Worm (Caenorhabditis elegans): ENCODE data around the gene cubn-1.

Gene cubn-1

DNA sequence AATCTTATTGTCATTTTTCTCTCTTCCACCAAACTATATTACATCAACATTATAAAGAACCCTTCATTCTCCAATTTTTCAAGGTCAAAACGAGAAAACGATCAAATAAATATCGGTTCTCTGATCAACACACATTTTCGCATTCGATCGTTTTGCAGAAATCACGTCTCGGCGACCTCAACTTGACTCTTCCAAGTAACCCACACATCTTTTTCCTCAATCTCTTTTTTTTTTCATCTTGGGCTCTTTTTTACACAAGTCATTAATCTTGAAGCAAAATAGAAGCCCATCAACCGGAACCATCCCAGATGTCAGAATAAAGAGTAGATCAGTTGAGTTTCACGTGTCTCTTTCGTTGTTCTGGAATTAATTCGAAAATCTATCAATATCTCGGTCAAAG lies 25.1 kb downstream of the cubn-1 start:
- TF ChIP-seq flt-1 (GFP tag; IDR thresholded peaks at IDR 0.05) (no peak), hnd-1 (tag; optimal IDR thresholded peaks at IDR 0.05) (no peak), hmbx-1 (tag; optimal IDR thresholded peaks at IDR 0.05) (no peak), sea-1 (GFP tag; conservative IDR thresholded peaks at IDR 0.05) (no peak)

DNA sequence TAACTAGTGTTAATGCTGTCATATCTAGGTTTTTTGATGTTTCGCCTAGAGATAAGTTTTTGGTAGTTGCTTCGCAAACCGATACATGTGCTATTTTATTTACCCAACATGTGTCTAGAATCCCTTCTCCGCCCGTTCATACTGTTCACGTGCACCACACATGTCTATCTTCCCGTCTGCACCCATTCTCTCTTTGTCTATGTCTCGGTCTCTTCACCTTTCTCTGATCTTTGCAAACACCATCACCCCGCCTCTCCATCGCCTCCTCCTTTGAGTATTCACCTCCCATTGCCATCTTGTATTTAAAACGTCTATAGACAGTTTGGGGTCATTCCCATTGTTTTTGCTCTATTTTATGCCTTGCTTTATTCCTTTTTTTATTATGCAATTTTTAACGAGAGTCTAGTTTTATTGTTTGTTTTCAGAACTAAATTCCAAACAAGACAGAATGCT lies 26.1 kb downstream of the cubn-1 start, which contains the start of gene F56H9.2:
F56H9.2 (plus strand) TSS at position 426 of the 453 bp plus-strand sequence.
- TF ChIP-seq F13C5.2 (tag; optimal IDR thresholded peaks at IDR 0.05) (no peak), pes-1 (GFP tag; IDR thresholded peaks at IDR 0.05) (no peak), hnd-1 (tag; optimal IDR thresholded peaks at IDR 0.05) (no peak), ets-7 (tag; optimal IDR thresholded peaks at IDR 0.05) (no peak), flt-1 (GFP tag; IDR thresholded peaks at IDR 0.05) (no peak), B0310.2 (tag; optimal IDR thresholded peaks at IDR 0.05) (no peak), hmg-4 (GFP tag; optimal IDR thresholded peaks at IDR 0.05) (no peak), hmbx-1 (tag; optimal IDR thresholded peaks at IDR 0.05) (no peak), tra-4 (tag; optimal IDR thresholded peaks at IDR 0.05) (no peak), ceh-13 (GFP tag; optimal IDR thresholded peaks at IDR 0.05) (no peak), tbx-11 (GFP tag; IDR thresholded peaks at IDR 0.05) (no peak), ama-1 (optimal IDR thresholded peaks at IDR 0.05) (no peak), scrt-1 (GFP tag; IDR thresholded peaks at IDR 0.05) (no peak), aly-1 (tag; optimal IDR thresholded peaks at IDR 0.05) (no peak), tbx-37 (GFP tag; conservative IDR thresholded peaks at IDR 0.05) (no peak), sea-1 (GFP tag; conservative IDR thresholded peaks at IDR 0.05) (no peak), ceh-36 (tag; optimal IDR thresholded peaks at IDR 0.05) (no peak)

DNA sequence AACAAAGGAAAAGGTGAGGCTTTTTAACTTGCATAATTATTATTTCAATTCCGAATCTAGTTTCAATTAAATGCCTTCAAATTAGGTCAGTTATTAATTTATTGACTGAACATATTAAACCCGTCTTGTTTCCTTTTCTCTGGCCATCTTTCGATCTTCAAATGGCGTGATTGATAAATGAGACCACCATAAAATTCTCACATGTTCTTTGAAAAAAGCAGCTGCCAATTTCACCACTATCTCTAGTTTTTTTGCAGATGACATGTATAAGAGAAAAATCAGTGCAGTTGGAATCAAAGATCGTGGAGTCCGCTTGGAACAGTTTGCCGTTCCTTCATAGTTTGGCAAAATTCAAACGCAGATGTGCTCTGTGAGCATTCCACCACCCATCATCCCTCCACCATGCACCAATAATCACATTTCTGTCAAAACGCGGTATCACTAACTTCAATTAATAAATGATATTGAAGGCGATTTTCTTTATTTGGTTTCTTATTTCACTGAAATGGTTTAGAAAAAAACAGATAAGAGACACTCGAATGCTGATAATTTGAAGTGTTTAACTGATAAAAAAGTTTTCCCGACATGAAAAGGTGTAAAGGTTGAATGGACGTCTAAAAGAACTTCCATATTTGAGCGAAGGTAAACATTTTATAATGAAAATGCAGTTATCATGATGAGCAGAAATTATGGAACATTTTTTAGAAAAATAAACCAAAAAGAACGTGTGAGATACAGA lies 26.8 kb downstream of the cubn-1 start:
- TF ChIP-seq hmg-4 (GFP tag; optimal IDR thresholded peaks at IDR 0.05) (no peak), tra-4 (tag; optimal IDR thresholded peaks at IDR 0.05) (no peak), ceh-36 (tag; optimal IDR thresholded peaks at IDR 0.05) (no peak), tbx-37 (GFP tag; conservative IDR thresholded peaks at IDR 0.05) (no peak), tbx-11 (GFP tag; IDR thresholded peaks at IDR 0.05) (no peak), sea-1 (GFP tag; conservative IDR thresholded peaks at IDR 0.05) (no peak), aly-1 (tag; optimal IDR thresholded peaks at IDR 0.05) (no peak), B0310.2 (tag; optimal IDR thresholded peaks at IDR 0.05) (no peak), pes-1 (GFP tag; IDR thresholded peaks at IDR 0.05) (no peak), ama-1 (optimal IDR thresholded peaks at IDR 0.05) (no peak), scrt-1 (GFP tag; IDR thresholded peaks at IDR 0.05) (no peak)

DNA sequence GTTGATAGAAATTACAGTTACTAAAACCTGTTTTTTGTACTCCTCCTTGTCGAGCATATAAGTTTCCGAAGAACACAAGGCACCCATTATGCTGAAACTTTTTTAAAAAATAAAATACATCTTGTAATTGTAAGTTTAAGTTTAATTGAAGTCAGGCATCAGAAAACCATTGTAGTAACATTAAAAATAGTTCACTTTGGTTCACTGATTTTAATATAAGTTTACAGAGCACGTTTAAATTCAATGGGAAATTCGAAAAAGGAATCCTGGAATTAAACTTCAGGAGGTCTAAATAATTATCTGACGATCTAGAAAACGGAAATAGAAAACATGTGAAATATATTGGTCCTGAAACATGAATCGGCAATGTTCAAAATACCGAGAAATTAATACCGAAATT lies 29.3 kb downstream of the cubn-1 start, which contains the start of gene gpa-8:
gpa-8 (minus strand) TSS at position 101 of the 400 bp plus-strand sequence.
- no peak for TF ChIP-seq flt-1 (GFP tag; IDR thresholded peaks at IDR 0.05)
- TF ChIP-seq ama-1 (optimal IDR thresholded peaks at IDR 0.05): no peak
- no peak for TF ChIP-seq F13C5.2 (tag; optimal IDR thresholded peaks at IDR 0.05)
- no peak for TF ChIP-seq hmg-4 (GFP tag; optimal IDR thresholded peaks at IDR 0.05)
- TF ChIP-seq scrt-1 (GFP tag; IDR thresholded peaks at IDR 0.05): no peak
- TF ChIP-seq pes-1 (GFP tag; IDR thresholded peaks at IDR 0.05): no peak
- TF ChIP-seq tbx-11 (GFP tag; IDR thresholded peaks at IDR 0.05): no peak
- no peak for TF ChIP-seq sea-1 (GFP tag; conservative IDR thresholded peaks at IDR 0.05)
- TF ChIP-seq ceh-13 (GFP tag; optimal IDR thresholded peaks at IDR 0.05): no peak
- TF ChIP-seq tra-4 (tag; optimal IDR thresholded peaks at IDR 0.05): no peak
- TF ChIP-seq aly-1 (tag; optimal IDR thresholded peaks at IDR 0.05): no peak
- TF ChIP-seq hnd-1 (tag; optimal IDR thresholded peaks at IDR 0.05): no peak
- no peak for TF ChIP-seq B0310.2 (tag; optimal IDR thresholded peaks at IDR 0.05)
- no peak for TF ChIP-seq tbx-37 (GFP tag; conservative IDR thresholded peaks at IDR 0.05)
- no peak for TF ChIP-seq ceh-36 (tag; optimal IDR thresholded peaks at IDR 0.05)
- no peak for TF ChIP-seq ets-7 (tag; optimal IDR thresholded peaks at IDR 0.05)
- no peak for TF ChIP-seq hmbx-1 (tag; optimal IDR thresholded peaks at IDR 0.05)

DNA sequence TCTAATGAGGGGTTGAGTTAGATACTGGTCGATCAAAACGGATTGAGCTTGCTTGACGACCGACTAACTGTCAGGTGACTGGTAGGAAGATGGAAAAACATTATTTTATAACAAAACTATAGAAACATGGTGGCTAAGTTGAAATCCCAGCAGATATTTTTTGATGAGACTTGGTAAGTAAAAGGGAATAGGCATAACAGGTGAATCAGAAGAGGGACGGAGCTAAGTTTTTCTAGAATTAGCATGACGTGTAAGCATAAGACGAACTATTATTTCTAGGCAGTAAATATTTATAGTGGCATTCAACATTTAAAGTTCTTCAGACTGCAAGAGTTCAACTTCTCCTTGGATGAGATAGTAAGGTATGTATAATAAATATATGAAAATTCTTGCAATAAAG lies 33.4 kb downstream of the cubn-1 start, which contains the start of gene F56H9.8:
F56H9.8 (plus strand) TSS at position 301 of the 400 bp plus-strand sequence.
- TF ChIP-seq aly-1 (tag; optimal IDR thresholded peaks at IDR 0.05) (no peak), hmbx-1 (tag; optimal IDR thresholded peaks at IDR 0.05) (no peak), flt-1 (GFP tag; IDR thresholded peaks at IDR 0.05) (no peak)

DNA sequence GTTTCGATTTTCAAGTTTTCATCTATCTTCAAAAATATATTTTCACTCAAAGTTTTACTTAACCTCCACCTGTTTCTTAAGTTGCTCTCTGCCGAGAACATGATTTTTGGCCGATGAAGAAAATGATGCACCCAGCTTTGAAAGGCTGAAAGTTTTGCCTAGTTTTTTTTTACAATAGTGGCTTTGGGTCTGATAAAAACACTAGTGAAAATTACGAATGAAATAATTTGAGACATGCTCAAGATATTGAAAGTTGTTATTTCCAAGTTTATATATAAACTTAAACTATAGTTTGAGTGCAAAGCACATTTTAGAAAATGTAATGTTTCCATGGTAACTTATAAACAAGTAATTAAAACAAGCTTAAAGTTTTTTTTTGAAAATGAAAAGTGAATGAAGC lies 38.1 kb downstream of the cubn-1 start, which contains the start of gene gpa-9:
gpa-9 (minus strand) TSS at position 101 of the 400 bp plus-strand sequence.
- no peak for TF ChIP-seq tbx-37 (GFP tag; conservative IDR thresholded peaks at IDR 0.05)
- no peak for TF ChIP-seq ets-7 (tag; optimal IDR thresholded peaks at IDR 0.05)
- TF ChIP-seq tbx-11 (GFP tag; IDR thresholded peaks at IDR 0.05): no peak
- no peak for TF ChIP-seq hnd-1 (tag; optimal IDR thresholded peaks at IDR 0.05)
- no peak for TF ChIP-seq scrt-1 (GFP tag; IDR thresholded peaks at IDR 0.05)

DNA sequence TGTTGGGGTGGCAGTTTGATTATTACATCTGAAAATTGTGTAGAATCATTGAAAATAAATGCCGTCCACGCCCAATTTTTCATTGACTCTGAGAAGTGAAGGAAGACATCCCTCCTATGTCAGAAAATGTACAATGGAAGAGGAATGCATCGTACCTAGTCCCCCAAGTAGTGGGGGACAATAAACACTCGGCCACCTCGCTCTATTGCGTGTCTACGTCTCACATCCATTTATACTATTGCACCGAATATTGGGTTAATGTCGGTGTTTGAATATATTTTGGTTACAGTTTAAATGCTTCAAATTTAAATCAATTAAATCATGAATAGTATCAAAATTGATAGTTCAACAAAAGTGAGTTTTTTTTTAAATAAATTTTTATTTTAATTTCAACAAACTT lies 38.5 kb downstream of the cubn-1 start, which contains the start of gene lin-25:
lin-25 (plus strand) TSS at position 290 of the 400 bp plus-strand sequence.
- no peak for TF ChIP-seq pes-1 (GFP tag; IDR thresholded peaks at IDR 0.05)
- no peak for TF ChIP-seq F13C5.2 (tag; optimal IDR thresholded peaks at IDR 0.05)
- no peak for TF ChIP-seq tbx-37 (GFP tag; conservative IDR thresholded peaks at IDR 0.05)
- TF ChIP-seq flt-1 (GFP tag; IDR thresholded peaks at IDR 0.05): no peak
- no peak for TF ChIP-seq sea-1 (GFP tag; conservative IDR thresholded peaks at IDR 0.05)
- TF ChIP-seq ceh-36 (tag; optimal IDR thresholded peaks at IDR 0.05): no peak
- TF ChIP-seq hmg-4 (GFP tag; optimal IDR thresholded peaks at IDR 0.05): no peak
- no peak for TF ChIP-seq ceh-13 (GFP tag; optimal IDR thresholded peaks at IDR 0.05)
- no peak for TF ChIP-seq scrt-1 (GFP tag; IDR thresholded peaks at IDR 0.05)
- TF ChIP-seq tbx-11 (GFP tag; IDR thresholded peaks at IDR 0.05): no peak
- no peak for TF ChIP-seq tra-4 (tag; optimal IDR thresholded peaks at IDR 0.05)
- TF ChIP-seq ets-7 (tag; optimal IDR thresholded peaks at IDR 0.05): no peak
- no peak for TF ChIP-seq aly-1 (tag; optimal IDR thresholded peaks at IDR 0.05)
- TF ChIP-seq hnd-1 (tag; optimal IDR thresholded peaks at IDR 0.05): no peak

All from whole organism, early embryonic.